Fruit fly (Drosophila melanogaster) whole organism, embryonic: Measurements from ENCODE around the gene CG5909.

Experiments
- Asciz ChIP-seq: fragments of 200-800 bp; sonication (Bioruptor generic); optimal IDR thresholded peaks from 2 replicates; lab custom pipeline; 2017; ENCODE audit warnings: missing biosample characterization, mild to moderate bottlenecking, missing genetic modification characterization, missing genetic modification reagents
- CG11398 ChIP-seq: fragments of 200-800 bp; sonication (Bioruptor generic); optimal IDR thresholded peaks from 2 replicates; lab custom pipeline; 2016; ENCODE audit warnings: missing biosample characterization, missing genetic modification characterization
- CG11456 ChIP-seq: fragments of 200-800 bp; sonication (Bioruptor generic); IDR thresholded peaks from 3 replicates; pipeline ENCODE4 v1.3.6; 2022; ENCODE audit warnings: missing biosample characterization, missing genetic modification characterization
- CG11504 ChIP-seq: fragments of 200-800 bp; sonication (Bioruptor generic); optimal IDR thresholded peaks from 3 replicates; lab custom pipeline; 2019; ENCODE audit warnings: missing biosample characterization, mild to moderate bottlenecking, missing genetic modification characterization, moderate library complexity
- CG1233 ChIP-seq: fragments of 200-800 bp; sonication (Bioruptor generic); optimal IDR thresholded peaks from 4 replicates; lab custom pipeline; 2018; ENCODE audit warnings: missing biosample characterization, mild to moderate bottlenecking, missing genetic modification characterization
- CG12769 ChIP-seq: fragments of 200-800 bp; sonication (Bioruptor generic); optimal IDR thresholded peaks from 2 replicates; lab custom pipeline; 2019; ENCODE audit warnings: missing biosample characterization, mild to moderate bottlenecking, missing genetic modification characterization, moderate library complexity
- CG13424 ChIP-seq: fragments of 200-800 bp; sonication (Bioruptor generic); optimal IDR thresholded peaks from 2 replicates; lab custom pipeline; 2019; ENCODE audit warnings: missing biosample characterization, mild to moderate bottlenecking, missing genetic modification characterization, moderate library complexity
- CG14050 ChIP-seq: fragments of 200-800 bp; sonication (Bioruptor generic); IDR thresholded peaks from 3 replicates; pipeline ENCODE4 v1.3.6; 2022; ENCODE audit warnings: missing biosample characterization, missing genetic modification characterization
- CG17361 ChIP-seq: fragments of 200-800 bp; sonication (Bioruptor generic); IDR thresholded peaks from 3 replicates; pipeline ENCODE4 v1.3.6; 2022; ENCODE audit warnings: missing biosample characterization, missing genetic modification characterization
- CG2199 ChIP-seq: fragments of 200-800 bp; sonication (Bioruptor generic); IDR thresholded peaks from 3 replicates; pipeline ENCODE4 v1.3.6; 2022; ENCODE audit warnings: missing biosample characterization, missing genetic modification characterization
- CG31388 ChIP-seq: fragments of 200-800 bp; sonication (Bioruptor generic); optimal IDR thresholded peaks from 2 replicates; lab custom pipeline; 2016; ENCODE audit warnings: missing biosample characterization, missing genetic modification characterization
- CG4424 ChIP-seq: fragments of 200-800 bp; sonication (Bioruptor generic); optimal IDR thresholded peaks from 3 replicates; lab custom pipeline; 2016; ENCODE audit warnings: missing biosample characterization, missing genetic modification characterization
- CG6175 ChIP-seq: fragments of 200-800 bp; sonication (Bioruptor generic); IDR thresholded peaks from 3 replicates; pipeline ENCODE4 v1.3.6; 2022; ENCODE audit warnings: missing biosample characterization, missing genetic modification characterization
- CG6689 ChIP-seq: fragments of 200-800 bp; sonication (Bioruptor generic); IDR thresholded peaks from 2 replicates; pipeline ENCODE4 v1.3.6; 2022; ENCODE audit warnings: missing biosample characterization, missing genetic modification characterization
- CG6854 ChIP-seq: fragments of 200-800 bp; sonication (Bioruptor generic); optimal IDR thresholded peaks from 3 replicates; lab custom pipeline; 2017; ENCODE audit warnings: missing biosample characterization, mild to moderate bottlenecking, missing genetic modification characterization
- CG7745 ChIP-seq: fragments of 200-800 bp; sonication (Bioruptor generic); optimal IDR thresholded peaks from 2 replicates; lab custom pipeline; 2018; ENCODE audit warnings: missing biosample characterization, mild to moderate bottlenecking, missing genetic modification characterization, moderate library complexity
- CG7786 ChIP-seq: fragments of 200-800 bp; sonication (Bioruptor generic); optimal IDR thresholded peaks from 2 replicates; lab custom pipeline; 2016; ENCODE audit warnings: missing biosample characterization, missing genetic modification characterization
- CG8388 ChIP-seq: fragments of 200-800 bp; sonication (Bioruptor generic); optimal IDR thresholded peaks from 2 replicates; lab custom pipeline; 2019; ENCODE audit warnings: missing biosample characterization, mild to moderate bottlenecking, missing genetic modification characterization, moderate library complexity
- CTCF ChIP-seq: fragments of 200-800 bp; sonication (Bioruptor generic); optimal IDR thresholded peaks from 2 replicates; lab custom pipeline; 2017; ENCODE audit warnings: missing biosample characterization, mild to moderate bottlenecking, missing genetic modification characterization, moderate library complexity
- Camta ChIP-seq: fragments of 200-800 bp; sonication (Bioruptor generic); optimal IDR thresholded peaks from 2 replicates; lab custom pipeline; 2016; ENCODE audit warnings: missing biosample characterization, missing genetic modification characterization
- Chrac-16 ChIP-seq: fragments of 200-800 bp; sonication (Bioruptor generic); optimal IDR thresholded peaks from 3 replicates; lab custom pipeline; 2016; ENCODE audit warnings: missing biosample characterization, missing genetic modification characterization
- D19B ChIP-seq: fragments of 200-800 bp; sonication (Bioruptor generic); optimal IDR thresholded peaks from 2 replicates; lab custom pipeline; 2017; ENCODE audit warnings: missing biosample characterization, mild to moderate bottlenecking, missing genetic modification characterization
- Dbx ChIP-seq: fragments of 200-800 bp; sonication (Bioruptor generic); IDR thresholded peaks from 3 replicates; pipeline ENCODE4 v1.3.6; 2022; ENCODE audit warnings: missing biosample characterization, missing genetic modification characterization
- Dfd ChIP-seq, 2 experiments: fragments of >200 bp; optimal IDR thresholded peaks; 2 replicates each; lab custom pipeline; 2017; ENCODE audit warnings: missing biosample characterization in 2 of 2, missing genetic modification characterization in 2 of 2
- Ets65A ChIP-seq: fragments of 200-800 bp; sonication (Bioruptor generic); peaks from one replicate; lab custom pipeline; 2016; ENCODE audit warnings: missing biosample characterization, missing genetic modification characterization
- Hr39 ChIP-seq: fragments of >200 bp; optimal IDR thresholded peaks from 2 replicates; lab custom pipeline; 2017
- Max ChIP-seq: fragments of 200-800 bp; sonication (Bioruptor generic); optimal IDR thresholded peaks from 2 replicates; lab custom pipeline; 2016; ENCODE audit warnings: missing biosample characterization, mild to moderate bottlenecking, missing genetic modification characterization
- Nf-YA ChIP-seq: fragments of 200-800 bp; sonication (Bioruptor generic); IDR thresholded peaks from 2 replicates; pipeline ENCODE4 v1.3.6; 2022; ENCODE audit warnings: missing biosample characterization, missing genetic modification characterization
- Sry-β ChIP-seq: fragments of 200-800 bp; sonication (Bioruptor generic); optimal IDR thresholded peaks from 2 replicates; lab custom pipeline; 2018; ENCODE audit warnings: missing biosample characterization, mild to moderate bottlenecking, missing genetic modification characterization, moderate library complexity
- Xbp1 ChIP-seq: fragments of 200-800 bp; sonication (Bioruptor generic); optimal IDR thresholded peaks from 3 replicates; lab custom pipeline; 2016; ENCODE audit warnings: missing biosample characterization, mild to moderate bottlenecking, missing genetic modification characterization
- ap ChIP-seq: fragments of 200-800 bp; sonication (Bioruptor generic); IDR thresholded peaks from 2 replicates; pipeline ENCODE4 v1.3.6; 2022; ENCODE audit warnings: missing biosample characterization, missing genetic modification characterization
- ara ChIP-seq: fragments of 200-800 bp; sonication (Bioruptor generic); IDR thresholded peaks from 2 replicates; pipeline ENCODE4 v1.3.6; 2022; ENCODE audit warnings: missing biosample characterization, missing genetic modification characterization
- bcd ChIP-seq: fragments of 200-800 bp; sonication (Bioruptor generic); optimal IDR thresholded peaks from 2 replicates; lab custom pipeline; 2017; ENCODE audit warnings: missing biosample characterization, mild to moderate bottlenecking, missing genetic modification characterization
- chn ChIP-seq: fragments of 200-800 bp; sonication (Bioruptor generic); optimal IDR thresholded peaks from 2 replicates; lab custom pipeline; 2016; ENCODE audit warnings: missing biosample characterization, missing genetic modification characterization
- dm ChIP-seq: fragments of 200-800 bp; sonication (Bioruptor generic); optimal IDR thresholded peaks from 3 replicates; lab custom pipeline; 2016; ENCODE audit warnings: missing biosample characterization, missing genetic modification characterization
- dpn ChIP-seq, 2 experiments: fragments of 200-800 bp; sonication (Bioruptor generic); optimal IDR thresholded peaks; 3 replicates each; lab custom pipeline; 2016; ENCODE audit warnings: missing biosample characterization in 2 of 2, missing genetic modification characterization in 2 of 2
- emc ChIP-seq: fragments of 200-800 bp; sonication (Bioruptor generic); optimal IDR thresholded peaks from 2 replicates; lab custom pipeline; 2016; ENCODE audit warnings: missing biosample characterization, missing genetic modification characterization
- gcm2 ChIP-seq: fragments of 200-800 bp; sonication (Bioruptor generic); optimal IDR thresholded peaks from 2 replicates; lab custom pipeline; 2016; ENCODE audit warnings: missing biosample characterization, missing genetic modification characterization
- gro ChIP-seq: fragments of 200-800 bp; sonication (Bioruptor generic); optimal IDR thresholded peaks from 2 replicates; lab custom pipeline; 2016; ENCODE audit warnings: missing biosample characterization, missing genetic modification characterization
- jigr1 ChIP-seq: fragments of 200-800 bp; sonication (Bioruptor generic); IDR thresholded peaks from 3 replicates; pipeline ENCODE4 v1.3.6; 2022; ENCODE audit warnings: missing biosample characterization, missing genetic modification characterization
- klu ChIP-seq: fragments of 200-800 bp; sonication (Bioruptor generic); IDR thresholded peaks from 2 replicates; pipeline ENCODE4 v1.3.6; 2022; ENCODE audit warnings: missing biosample characterization, missing genetic modification characterization
- lmd ChIP-seq: fragments of 200-800 bp; sonication (Bioruptor generic); IDR thresholded peaks from 2 replicates; pipeline ENCODE4 v1.3.6; 2022; ENCODE audit warnings: missing biosample characterization, missing genetic modification characterization
- mam ChIP-seq: fragments of 200-800 bp; sonication (Bioruptor generic); optimal IDR thresholded peaks from 3 replicates; lab custom pipeline; 2016; ENCODE audit warnings: missing biosample characterization, missing genetic modification characterization
- mld ChIP-seq: fragments of 200-800 bp; sonication (Bioruptor generic); IDR thresholded peaks from 3 replicates; pipeline ENCODE4 v1.3.6; 2022; ENCODE audit warnings: missing biosample characterization, missing genetic modification characterization; ENCODE audit not compliant: partially characterized antibody
- org-1 ChIP-seq: fragments of 200-800 bp; sonication (Bioruptor generic); optimal IDR thresholded peaks from 2 replicates; lab custom pipeline; 2017; ENCODE audit warnings: missing biosample characterization, missing genetic modification characterization
- pb ChIP-seq: fragments of 200-800 bp; sonication (Bioruptor generic); optimal IDR thresholded peaks from 3 replicates; lab custom pipeline; 2016; ENCODE audit warnings: missing biosample characterization, missing genetic modification characterization
- sob ChIP-seq: fragments of 200-800 bp; sonication (Bioruptor generic); IDR thresholded peaks from 2 replicates; pipeline ENCODE4 v1.3.6; 2022; ENCODE audit warnings: missing biosample characterization, missing genetic modification characterization
- sqz ChIP-seq: fragments of 200-800 bp; sonication (Bioruptor generic); optimal IDR thresholded peaks from 3 replicates; lab custom pipeline; 2018; ENCODE audit warnings: missing biosample characterization, mild to moderate bottlenecking, missing genetic modification characterization
- unpg ChIP-seq: fragments of 200-800 bp; sonication (Bioruptor generic); optimal IDR thresholded peaks from 3 replicates; lab custom pipeline; 2018; ENCODE audit warnings: missing biosample characterization, mild to moderate bottlenecking, missing genetic modification characterization, moderate library complexity
- wek ChIP-seq: fragments of 200-800 bp; sonication (Bioruptor generic); optimal IDR thresholded peaks from 3 replicates; lab custom pipeline; 2018; ENCODE audit warnings: missing biosample characterization, mild to moderate bottlenecking, missing genetic modification characterization, moderate library complexity

CG5909 gene

DNA sequence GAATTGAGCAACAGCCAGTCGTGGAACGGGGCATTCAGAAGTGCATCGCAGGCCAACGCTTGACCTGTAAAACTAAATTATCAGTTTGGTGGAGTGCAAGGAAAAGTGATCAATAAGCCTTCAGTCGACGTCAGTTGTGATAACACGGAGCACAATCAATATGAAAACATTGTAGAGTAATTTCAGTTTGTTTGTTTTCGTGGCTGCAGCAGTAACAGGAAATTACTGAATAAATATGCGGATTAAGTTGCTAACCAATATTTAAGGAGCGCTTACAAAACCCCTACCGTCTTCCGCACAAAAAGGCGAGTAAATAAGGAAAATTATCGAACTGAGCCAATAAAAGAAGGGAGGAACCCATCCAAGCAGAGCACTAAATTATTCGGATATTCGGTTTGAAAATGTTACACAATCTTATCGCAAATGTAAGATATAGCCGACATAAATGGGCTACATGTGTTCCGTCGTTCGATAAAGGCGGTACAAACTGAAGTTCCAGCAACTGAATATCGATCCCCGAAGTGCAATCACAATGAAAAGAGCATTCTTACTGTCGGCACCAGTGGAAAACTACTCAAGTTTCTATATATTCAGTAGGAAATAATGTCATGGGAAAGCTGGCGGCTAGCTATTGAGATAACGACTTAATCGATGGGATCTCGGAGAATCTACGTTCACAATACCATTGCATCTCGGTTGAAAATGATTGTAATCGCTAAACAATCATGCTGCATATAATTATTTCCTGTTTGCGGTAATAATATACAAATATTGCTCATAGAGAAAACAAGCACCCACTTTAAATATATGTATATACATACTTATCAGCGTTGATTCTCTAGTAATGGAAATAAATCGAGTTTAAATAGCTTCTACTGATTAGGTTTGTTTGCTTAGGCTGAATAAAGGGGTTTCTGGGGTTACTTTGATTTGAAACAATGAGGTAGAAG is 25.0 kb upstream of the CG5909 start (continued):
- TF ChIP-seq emc (GFP tag; lab: Kevin White, UChicago) (no peak), CG6175 (no peak), chn (GFP tag; lab: Kevin White, UChicago) (no peak), Max (GFP tag; lab: Kevin White, UChicago) (peak; percentile 49), CG6689 (GFP tag; lab: Robert Waterston, UW) (peak; percentile 65; the same call in 1 of the 2 replicates), CG11456 (GFP tag; lab: Robert Waterston, UW) (0 out of 3 replicates have a peak, but pooled peaks have one; percentile 12), CG7745 (tag; lab: Kevin White, UChicago) (peak; percentile 85), CG31388 (GFP tag; lab: Kevin White, UChicago) (no peak), wek (GFP tag; lab: Kevin White, UChicago) (peak; percentile 75), Dfd (GFP tag; optimal IDR thresholded peaks at IDR 0.05; lab: Kevin White, UChicago) (no peak), mld (GFP tag; lab: Robert Waterston, UW) (no peak), CG6854 (no peak), Asciz (GFP tag; lab: Kevin White, UChicago) (peak; percentile 89), Nf-YA (0 out of 2 replicates have a peak, but pooled peaks have one; percentile 24), CG14050 (GFP tag; lab: Robert Waterston, UW) (0 out of 3 replicates have a peak, but pooled peaks have one; percentile 29), D19B (no peak), Chrac-16 (GFP tag; lab: Kevin White, UChicago) (no peak), Sry-β (peak; percentile 33), klu (GFP tag; lab: Robert Waterston, UW) (no peak), Hr39 (no peak), CG17361 (GFP tag; lab: Robert Waterston, UW) (peak; percentile 65; the same call in 2 of the 3 replicates), CG1233 (GFP tag; lab: Kevin White, UChicago) (peak; percentile 88), CG2199 (GFP tag; lab: Robert Waterston, UW) (0 out of 3 replicates have a peak, but pooled peaks have one; percentile 70), dpn (GFP tag; optimal IDR thresholded peaks at IDR 0.05; lab: Kevin White, UChicago) (peak in 1 of 2 experiments; percentile 54), CG4424 (GFP tag; lab: Kevin White, UChicago) (peak; percentile 47), bcd (GFP tag; lab: Kevin White, UChicago) (peak; percentile 60), ap (GFP tag; lab: Robert Waterston, UW) (no peak), dm (GFP tag; lab: Kevin White, UChicago) (peak; percentile 44), CG13424 (peak; percentile 52), lmd (peak; percentile 44; the same call in 1 of the 2 replicates), gro (GFP tag; lab: Kevin White, UChicago) (no peak), mam (peak; percentile 20), jigr1 (GFP tag; lab: Robert Waterston, UW) (no peak), CG11398 (GFP tag; lab: Kevin White, UChicago) (peak; percentile 82), Xbp1 (GFP tag; lab: Kevin White, UChicago) (peak; percentile 24), CTCF (GFP tag; lab: Kevin White, UChicago) (peak; percentile 31), gcm2 (GFP tag; lab: Kevin White, UChicago) (no peak), org-1 (GFP tag; lab: Kevin White, UChicago) (peak; percentile 77), CG11504 (tag; lab: Kevin White, UChicago) (peak; percentile 53), ara (peak; percentile 84), unpg (peak; percentile 67), CG12769 (no peak), sqz (GFP tag; lab: Kevin White, UChicago) (peak; percentile 71), sob (0 out of 2 replicates have a peak, but pooled peaks have one; percentile 44), Ets65A (GFP tag; lab: Kevin White, UChicago) (no peak), CG8388 (GFP tag; lab: Kevin White, UChicago) (peak; percentile 28), pb (no peak), Dbx (no peak), CG7786 (GFP tag; lab: Kevin White, UChicago) (peak; percentile 29), Camta (GFP tag; lab: Kevin White, UChicago) (peak; percentile 71)
